Worm (Caenorhabditis elegans) whole organism, young adult: ENCODE results near the gene Y73B6BL.47.

ENCODE experiments used
- B0336.3 ChIP-seq: fragments of 200-800 bp; sonication (Bioruptor generic); IDR thresholded peaks from 2 replicates; pipeline ENCODE4 v1.3.6; 2022; ENCODE audit warnings: missing genetic modification characterization, missing compliant biosample characterization
- C06A6.2 ChIP-seq: fragments of 200-800 bp; sonication (Bioruptor generic); conservative IDR thresholded peaks from 2 replicates; pipeline ENCODE4 v1.3.6; 2022; ENCODE audit warnings: missing genetic modification characterization, missing compliant biosample characterization
- F10E7.11 ChIP-seq: sonication (generic microtip); optimal IDR thresholded peaks from 2 replicates; lab custom pipeline; 2017; ENCODE audit warnings: mild to moderate bottlenecking, missing genetic modification characterization, moderate library complexity, missing compliant biosample characterization
- F39B2.1 ChIP-seq: fragments of 200-800 bp; sonication (Bioruptor generic); IDR thresholded peaks from 2 replicates; pipeline ENCODE4 v1.3.6; 2022; ENCODE audit warnings: missing genetic modification reagents, missing genetic modification characterization, missing compliant biosample characterization
- F49E8.2 ChIP-seq: sonication (generic microtip); optimal IDR thresholded peaks from 3 replicates; lab custom pipeline; 2017; ENCODE audit warnings: missing genetic modification characterization, mild to moderate bottlenecking, missing compliant biosample characterization, antibody characterized with exemption, moderate library complexity; ENCODE audit not compliant: insufficient read depth
- F55B11.4 ChIP-seq: sonication (generic microtip); optimal IDR thresholded peaks from 2 replicates; lab custom pipeline; 2016; ENCODE audit warnings: missing compliant biosample characterization, missing genetic modification characterization, borderline replicate concordance; ENCODE audit not compliant: insufficient read depth
- Y56A3A.18 ChIP-seq: fragments of 200-800 bp; sonication (Bioruptor generic); IDR thresholded peaks from 2 replicates; pipeline ENCODE4 v1.3.6; 2022; ENCODE audit warnings: missing genetic modification reagents, missing genetic modification characterization, missing compliant biosample characterization
- ZK185.1 ChIP-seq: sonication (generic microtip); optimal IDR thresholded peaks from 2 replicates; lab custom pipeline; 2016; ENCODE audit warnings: mild to moderate bottlenecking, missing genetic modification characterization, missing compliant biosample characterization; ENCODE audit not compliant: poor library complexity, severe bottlenecking
- akir-1 ChIP-seq: fragments of 200-800 bp; sonication (Bioruptor generic); optimal IDR thresholded peaks from 2 replicates; lab custom pipeline; 2018; ENCODE audit warnings: mild to moderate bottlenecking, missing genetic modification characterization, moderate library complexity, missing compliant biosample characterization
- aptf-2 ChIP-seq: fragments of 200-800 bp; sonication (Bioruptor generic); conservative IDR thresholded peaks from 2 replicates; pipeline ENCODE4 v1.3.6; 2022; ENCODE audit warnings: missing genetic modification reagents, missing genetic modification characterization, missing compliant biosample characterization
- aptf-3 ChIP-seq: fragments of 200-800 bp; sonication (Bioruptor generic); IDR thresholded peaks from 2 replicates; pipeline ENCODE4 v1.3.6; 2022; ENCODE audit warnings: missing genetic modification characterization, missing compliant biosample characterization
- ccch-3 ChIP-seq: fragments of 200-800 bp; sonication (Bioruptor generic); optimal IDR thresholded peaks from 2 replicates; lab custom pipeline; 2018; ENCODE audit warnings: mild to moderate bottlenecking, missing genetic modification characterization, missing compliant biosample characterization
- cebp-1 ChIP-seq, 2 experiments: fragments of 200-800 bp in 1 of 2; sonication (Bioruptor generic) in 1 of 2; sonication (generic microtip) in 1 of 2; IDR thresholded peaks in 1 of 2; optimal IDR thresholded peaks in 1 of 2; 2 replicates each; pipeline versions ENCODE4 v1.3.6 to Lab custom; 2017 to 2022; ENCODE audit warnings: missing compliant biosample characterization in 2 of 2, missing genetic modification characterization in 2 of 2, mild to moderate bottlenecking in 1 of 2, missing genetic modification reagents in 1 of 2, moderate library complexity in 1 of 2
- ceh-91 ChIP-seq: fragments of 200-800 bp; sonication (Bioruptor generic); IDR thresholded peaks from 2 replicates; pipeline ENCODE4 v1.3.6; 2022; ENCODE audit warnings: missing genetic modification reagents, missing genetic modification characterization, missing compliant biosample characterization
- die-1 ChIP-seq: sonication (generic microtip); optimal IDR thresholded peaks from 2 replicates; lab custom pipeline; 2016; ENCODE audit warnings: missing genotype, mild to moderate bottlenecking, missing genetic modification characterization, missing compliant biosample characterization
- dpff-1 ChIP-seq: sonication (generic microtip); optimal IDR thresholded peaks from 2 replicates; lab custom pipeline; 2017; ENCODE audit warnings: mild to moderate bottlenecking, missing genetic modification characterization, missing compliant biosample characterization
- efl-1 ChIP-seq: fragments of 150-350 bp; optimal IDR thresholded peaks from 2 replicates; lab custom pipeline; 2014; ENCODE audit warnings: missing biosample characterization, missing genetic modification reagents, missing genetic modification characterization
- egl-44 ChIP-seq: fragments of 200-800 bp; sonication (Bioruptor generic); IDR thresholded peaks from 2 replicates; pipeline ENCODE4 v1.3.6; 2022; ENCODE audit warnings: missing genetic modification reagents, missing genetic modification characterization, missing compliant biosample characterization
- egrh-3 ChIP-seq: fragments of 200-800 bp; sonication (Bioruptor generic); IDR thresholded peaks from 2 replicates; pipeline ENCODE4 v1.3.6; 2022; ENCODE audit warnings: missing genetic modification reagents, missing genetic modification characterization, missing compliant biosample characterization
- gei-17 ChIP-seq: fragments of 200-800 bp; sonication (Bioruptor generic); optimal IDR thresholded peaks from 2 replicates; lab custom pipeline; 2018; ENCODE audit warnings: mild to moderate bottlenecking, missing genetic modification characterization, missing compliant biosample characterization
- him-1 ChIP-seq: sonication (generic microtip); optimal IDR thresholded peaks from 2 replicates; lab custom pipeline; 2016; ENCODE audit warnings: missing genotype, missing genetic modification reagents, missing genetic modification characterization, missing compliant biosample characterization
- hlh-26 ChIP-seq: fragments of 200-800 bp; sonication (Bioruptor generic); conservative IDR thresholded peaks from 2 replicates; pipeline ENCODE4 v1.3.6; 2022; ENCODE audit warnings: missing genetic modification reagents, missing genetic modification characterization, missing compliant biosample characterization
- hmg-20 ChIP-seq: fragments of 200-800 bp; sonication (Bioruptor generic); IDR thresholded peaks from 2 replicates; pipeline ENCODE4 v1.3.6; 2022; ENCODE audit warnings: missing genetic modification reagents, missing genetic modification characterization, missing compliant biosample characterization
- hrde-1 ChIP-seq: sonication (generic microtip); optimal IDR thresholded peaks from 2 replicates; lab custom pipeline; 2016; ENCODE audit warnings: missing genetic modification characterization, mild to moderate bottlenecking, missing compliant biosample characterization, moderate library complexity, missing genotype, missing genetic modification reagents, borderline replicate concordance
- let-607 ChIP-seq, 2 experiments: fragments of 200-800 bp in 1 of 2; sonication (Bioruptor generic) in 1 of 2; sonication (generic microtip) in 1 of 2; optimal IDR thresholded peaks; 2 replicates each; lab custom pipeline; 2016 to 2018; ENCODE audit warnings: mild to moderate bottlenecking in 2 of 2, missing compliant biosample characterization in 2 of 2, missing genetic modification characterization in 2 of 2, moderate library complexity in 2 of 2, missing genotype in 1 of 2
- lin-40 ChIP-seq: sonication (generic microtip); optimal IDR thresholded peaks from 2 replicates; lab custom pipeline; 2016; ENCODE audit warnings: missing genetic modification characterization, mild to moderate bottlenecking, missing compliant biosample characterization, missing genotype, missing genetic modification reagents
- lin-54 ChIP-seq: fragments of 200-800 bp; sonication (Bioruptor generic); optimal IDR thresholded peaks from 2 replicates; lab custom pipeline; 2018; ENCODE audit warnings: mild to moderate bottlenecking, missing genetic modification characterization, missing compliant biosample characterization
- lir-1 ChIP-seq: fragments of 200-800 bp; sonication (Bioruptor generic); conservative IDR thresholded peaks from 2 replicates; pipeline ENCODE4 v1.3.6; 2022; ENCODE audit warnings: missing genetic modification reagents, missing genetic modification characterization, missing compliant biosample characterization
- madf-3 ChIP-seq: fragments of 200-800 bp; sonication (Bioruptor generic); IDR thresholded peaks from 2 replicates; pipeline ENCODE4 v1.3.6; 2022; ENCODE audit warnings: missing genetic modification reagents, missing genetic modification characterization, missing compliant biosample characterization
- mcd-1 ChIP-seq: fragments of 200-800 bp; sonication (Bioruptor generic); IDR thresholded peaks from 2 replicates; pipeline ENCODE4 v1.3.6; 2022; ENCODE audit warnings: missing genetic modification reagents, missing genetic modification characterization, missing compliant biosample characterization
- mel-28 ChIP-seq: sonication (generic microtip); optimal IDR thresholded peaks from 2 replicates; lab custom pipeline; 2016; ENCODE audit warnings: borderline replicate concordance, mild to moderate bottlenecking, missing genetic modification characterization, missing compliant biosample characterization
- mxl-1 ChIP-seq: sonication (generic microtip); optimal IDR thresholded peaks from 2 replicates; lab custom pipeline; 2016; ENCODE audit warnings: missing genetic modification characterization, missing compliant biosample characterization
- nfya-2 ChIP-seq: fragments of 200-800 bp; sonication (Bioruptor generic); IDR thresholded peaks from 2 replicates; pipeline ENCODE4 v1.3.6; 2022; ENCODE audit warnings: missing genetic modification reagents, missing genetic modification characterization, missing compliant biosample characterization
- rpc-1 ChIP-seq, 2 experiments: fragments of 150-350 bp in 1 of 2; sonication (generic microtip) in 1 of 2; optimal IDR thresholded peaks; 2 replicates each; lab custom pipeline; 2014 to 2018; ENCODE audit warnings: missing biosample characterization in 1 of 2, missing genetic modification characterization in 1 of 2, missing genetic modification reagents in 1 of 2, missing genotype in 1 of 2
- sdz-38 ChIP-seq: sonication (generic microtip); optimal IDR thresholded peaks from 2 replicates; lab custom pipeline; 2016; ENCODE audit warnings: missing genotype, missing genetic modification characterization, missing compliant biosample characterization
- snpc-1.1 ChIP-seq: sonication (generic microtip); optimal IDR thresholded peaks from 2 replicates; lab custom pipeline; 2017; ENCODE audit warnings: missing genetic modification characterization, mild to moderate bottlenecking, missing compliant biosample characterization, antibody characterized with exemption, moderate library complexity, missing genotype, missing genetic modification reagents; ENCODE audit not compliant: insufficient read depth
- snpc-1.3 ChIP-seq: sonication (generic microtip); optimal IDR thresholded peaks from 2 replicates; lab custom pipeline; 2017; ENCODE audit warnings: missing genetic modification characterization, mild to moderate bottlenecking, missing compliant biosample characterization, antibody characterized with exemption, moderate library complexity, missing genotype, missing genetic modification reagents; ENCODE audit not compliant: insufficient read depth
- sptf-2 ChIP-seq: fragments of 200-800 bp; sonication (Bioruptor generic); optimal IDR thresholded peaks from 2 replicates; lab custom pipeline; 2018; ENCODE audit warnings: mild to moderate bottlenecking, missing genetic modification characterization, missing compliant biosample characterization
- tbx-9 ChIP-seq: sonication (generic microtip); optimal IDR thresholded peaks from 2 replicates; lab custom pipeline; 2016; ENCODE audit warnings: borderline replicate concordance, missing genetic modification characterization, inconsistent platforms, missing compliant biosample characterization
- unc-130 ChIP-seq: sonication (generic microtip); optimal IDR thresholded peaks from 2 replicates; lab custom pipeline; 2016; ENCODE audit warnings: missing genetic modification reagents, missing genetic modification characterization, missing compliant biosample characterization
- unc-62 ChIP-seq: fragments of 150-350 bp; optimal IDR thresholded peaks from 2 replicates; lab custom pipeline; 2014; ENCODE audit warnings: missing biosample characterization, missing genetic modification reagents, missing genetic modification characterization
- xnd-1 ChIP-seq: sonication (generic microtip); optimal IDR thresholded peaks from 2 replicates; lab custom pipeline; 2016; ENCODE audit warnings: missing genotype, missing genetic modification reagents, missing genetic modification characterization, missing compliant biosample characterization
- zim-3 ChIP-seq: sonication (generic microtip); optimal IDR thresholded peaks from 2 replicates; lab custom pipeline; 2017; ENCODE audit warnings: mild to moderate bottlenecking, missing genetic modification characterization, moderate library complexity, missing compliant biosample characterization
- ztf-25 ChIP-seq: fragments of 200-800 bp; sonication (Bioruptor generic); IDR thresholded peaks from 2 replicates; pipeline ENCODE4 v1.3.6; 2022; ENCODE audit warnings: missing genetic modification reagents, missing genetic modification characterization, missing compliant biosample characterization
- ztf-26 ChIP-seq: sonication (generic microtip); optimal IDR thresholded peaks from 2 replicates; lab custom pipeline; 2017; ENCODE audit warnings: missing genetic modification characterization, missing compliant biosample characterization
- ztf-28 ChIP-seq: fragments of 200-800 bp; sonication (Bioruptor generic); IDR thresholded peaks from 2 replicates; pipeline ENCODE4 v1.3.6; 2022; ENCODE audit warnings: missing genetic modification reagents, missing genetic modification characterization, missing compliant biosample characterization

Y73B6BL.47 gene

ce11 chrIV:6336748-6337147 lies 25.0 kb upstream of the Y73B6BL.47 start (continued):
- TF ChIP-seq ztf-25 (no peak), unc-130 (GFP tag; lab: Kevin White, UChicago) (no peak), snpc-1.1 (tag; lab: Kevin White, UChicago) (no peak), B0336.3 (peak; percentile 97), ztf-26 (tag; lab: Kevin White, UChicago) (peak; percentile 96), zim-3 (peak; percentile 21), efl-1 (no peak), lin-40 (peak; percentile 96), cebp-1 (GFP tag; IDR thresholded peaks at IDR 0.05; lab: Robert Waterston, UW) (peak; percentile 61; the same call in 1 of the 2 replicates), cebp-1 (tag; optimal IDR thresholded peaks at IDR 0.05; lab: Kevin White, UChicago) (peak; percentile 96), mel-28 (tag; lab: Kevin White, UChicago) (peak; percentile 63), rpc-1 (optimal IDR thresholded peaks at IDR 0.05; lab: Kevin White, UChicago) (no peak), rpc-1 (tag; optimal IDR thresholded peaks at IDR 0.05; lab: Kevin White, UChicago) (no peak), C06A6.2 (peak; percentile 92), egrh-3 (0 out of 2 replicates have a peak, but pooled peaks have one; percentile 5), let-607 (tag; optimal IDR thresholded peaks at IDR 0.05; lab: Kevin White, UChicago) (peak; percentile 73 to 90), mcd-1 (GFP tag; lab: Robert Waterston, UW) (peak; percentile 83), hrde-1 (tag; lab: Kevin White, UChicago) (no peak), mxl-1 (no peak), sptf-2 (GFP tag; lab: Kevin White, UChicago) (peak; percentile 5), ceh-91 (no peak), lin-54 (GFP tag; lab: Kevin White, UChicago) (peak; percentile 70), akir-1 (GFP tag; lab: Kevin White, UChicago) (peak; percentile 92), lir-1 (GFP tag; lab: Robert Waterston, UW) (peak; percentile 86), F39B2.1 (GFP tag; lab: Robert Waterston, UW) (no peak), aptf-3 (GFP tag; lab: Robert Waterston, UW) (no peak), dpff-1 (tag; lab: Kevin White, UChicago) (peak; percentile 52), hmg-20 (GFP tag; lab: Robert Waterston, UW) (peak; percentile 46; the same call in 1 of the 2 replicates), F55B11.4 (tag; lab: Kevin White, UChicago) (no peak), him-1 (tag; lab: Kevin White, UChicago) (no peak), tbx-9 (tag; lab: Kevin White, UChicago) (no peak), snpc-1.3 (tag; lab: Kevin White, UChicago) (no peak), xnd-1 (tag; lab: Kevin White, UChicago) (no peak), ccch-3 (no peak), ztf-28 (GFP tag; lab: Robert Waterston, UW) (no peak), sdz-38 (tag; lab: Kevin White, UChicago) (no peak), hlh-26 (GFP tag; lab: Robert Waterston, UW) (no peak), die-1 (tag; lab: Kevin White, UChicago) (peak; percentile 34), nfya-2 (no peak), unc-62 (peak; percentile 75), madf-3 (GFP tag; lab: Robert Waterston, UW) (0 out of 2 replicates have a peak, but pooled peaks have one; percentile 15), egl-44 (GFP tag; lab: Robert Waterston, UW) (peak; percentile 90), gei-17 (GFP tag; lab: Kevin White, UChicago) (peak; percentile 83), aptf-2 (no peak), Y56A3A.18 (GFP tag; lab: Robert Waterston, UW) (0 out of 2 replicates have a peak, but pooled peaks have one; percentile 40), F49E8.2 (tag; lab: Kevin White, UChicago) (no peak), F10E7.11 (tag; lab: Kevin White, UChicago) (peak; percentile 70), ZK185.1 (peak; percentile 72)
